Fruit fly (Drosophila melanogaster): Measurements from ENCODE around the gene CG10877.
A peak's percentile ranks its signal among the peaks of the same experiment; 100 is the strongest.

Gene CG10877

dm6 chr3R:20556281-20557113 is 7.4 kb downstream of the CG10877 start (continued):
- peak; percentile 29 for TF ChIP-seq Bdp1 (GFP tag; optimal IDR thresholded peaks at IDR 0.05)
- no peak for TF ChIP-seq MESR4 (GFP tag; optimal IDR thresholded peaks at IDR 0.05)
- TF ChIP-seq CG15696 (tag; optimal IDR thresholded peaks at IDR 0.05): peak; percentile 11
- TF ChIP-seq Hmx (GFP tag; optimal IDR thresholded peaks at IDR 0.05): peak; percentile 28
- no peak for TF ChIP-seq sim (GFP tag; IDR thresholded peaks at IDR 0.05)
- no peak for TF ChIP-seq Asciz (GFP tag; optimal IDR thresholded peaks at IDR 0.05)
- TF ChIP-seq ara (GFP tag; IDR thresholded peaks at IDR 0.05): peak; percentile 70
- no peak for TF ChIP-seq CG10321 (GFP tag; IDR thresholded peaks at IDR 0.05)
- peak; percentile 74 for TF ChIP-seq stc (GFP tag; IDR thresholded peaks at IDR 0.05)
- TF ChIP-seq mld (GFP tag; IDR thresholded peaks at IDR 0.05; ENCODE audit: partially characterized antibody): no peak
- no peak for TF ChIP-seq eyg (GFP tag; optimal IDR thresholded peaks at IDR 0.05)
- TF ChIP-seq CG14014 (GFP tag; IDR thresholded peaks at IDR 0.05): peak; percentile 90
- no peak for TF ChIP-seq Hey (tag; optimal IDR thresholded peaks at IDR 0.05)
- peak; percentile 68 for TF ChIP-seq dmrt99B (tag; optimal IDR thresholded peaks at IDR 0.05)
- TF ChIP-seq Ptx1 (GFP tag; IDR thresholded peaks at IDR 0.05): peak; percentile 88
- TF ChIP-seq CG3281 (GFP tag; optimal IDR thresholded peaks at IDR 0.05): peak; percentile 81
- TF ChIP-seq Jarid2 (GFP tag; optimal IDR thresholded peaks at IDR 0.05): peak; percentile 8
- peak; percentile 11; the same call in 1 of the 2 replicates for TF ChIP-seq CG1024 (GFP tag; IDR thresholded peaks at IDR 0.05)
- no peak for TF ChIP-seq CG10654 (GFP tag; optimal IDR thresholded peaks at IDR 0.05)
- TF ChIP-seq CG12769 (tag; optimal IDR thresholded peaks at IDR 0.05): no peak
- TF ChIP-seq CG42726 (GFP tag; IDR thresholded peaks at IDR 0.05; ENCODE audit: partially characterized antibody): no peak
- TF ChIP-seq CG11560 (tag; IDR thresholded peaks at IDR 0.05): peak; percentile 70; the same call in 2 of the 3 replicates
- peak; percentile 26; the same call in 1 of the 2 replicates for TF ChIP-seq CG4360 (GFP tag; IDR thresholded peaks at IDR 0.05)
- no peak for TF ChIP-seq CG9797 (GFP tag; optimal IDR thresholded peaks at IDR 0.05)
- TF ChIP-seq seq (GFP tag; IDR thresholded peaks at IDR 0.05): peak; percentile 65
- TF ChIP-seq fd64A (GFP tag; optimal IDR thresholded peaks at IDR 0.05): no peak
- TF ChIP-seq CG7987 (GFP tag; optimal IDR thresholded peaks at IDR 0.05): no peak
- peak; percentile 66 for TF ChIP-seq zfh2 (GFP tag; optimal IDR thresholded peaks at IDR 0.05)
- TF ChIP-seq bigmax (GFP tag; optimal IDR thresholded peaks at IDR 0.05): no peak
- peak; percentile 65 for TF ChIP-seq ftz-f1 (GFP tag; optimal IDR thresholded peaks at IDR 0.05)
- peak; percentile 33; the same call in 1 of the 2 replicates for TF ChIP-seq ssp (GFP tag; IDR thresholded peaks at IDR 0.05)
- TF ChIP-seq Drgx (GFP tag; IDR thresholded peaks at IDR 0.05): peak; percentile 74
- no peak; the same call in 3 of the 4 replicates for TF ChIP-seq chinmo (GFP tag; IDR thresholded peaks at IDR 0.05; ENCODE audit: partially characterized antibody)
- peak; percentile 94 for TF ChIP-seq grau (tag; optimal IDR thresholded peaks at IDR 0.05)
- TF ChIP-seq luna (GFP tag; optimal IDR thresholded peaks at IDR 0.05): no peak
- TF ChIP-seq sr (GFP tag; IDR thresholded peaks at IDR 0.05): no peak
- peak; percentile 73 for TF ChIP-seq E2f1 (GFP tag; IDR thresholded peaks at IDR 0.05)
- no peak for TF ChIP-seq Sry-β (GFP tag; optimal IDR thresholded peaks at IDR 0.05)
- TF ChIP-seq ab (GFP tag; optimal IDR thresholded peaks at IDR 0.05): peak; percentile 35
- TF ChIP-seq ci (GFP tag; IDR thresholded peaks at IDR 0.05): no peak
- TF ChIP-seq CrebB (tag; optimal IDR thresholded peaks at IDR 0.05): no peak
- peak; percentile 49 for TF ChIP-seq CG4424 (GFP tag; optimal IDR thresholded peaks at IDR 0.05)
- TF ChIP-seq nerfin-2 (GFP tag; IDR thresholded peaks at IDR 0.05; ENCODE audit: partially characterized antibody): 0 out of 2 replicates have a peak, but pooled peaks have one; percentile 19
- peak; percentile 79 for TF ChIP-seq CG31224 (GFP tag; IDR thresholded peaks at IDR 0.05)
- no peak for TF ChIP-seq CG5180 (GFP tag; optimal IDR thresholded peaks at IDR 0.05)
- peak; percentile 68; the same call in 3 of the 4 replicates for TF ChIP-seq Gug (GFP tag; IDR thresholded peaks at IDR 0.05)
- TF ChIP-seq sqz (GFP tag; optimal IDR thresholded peaks at IDR 0.05): peak; percentile 7
- TF ChIP-seq Meics (GFP tag; optimal IDR thresholded peaks at IDR 0.05): peak; percentile 75
- peak; percentile 78 for TF ChIP-seq CG34422 (GFP tag; IDR thresholded peaks at IDR 0.05)
